Fruit fly (Drosophila melanogaster) whole organism, prepupa: ENCODE results near the gene CG8814.

ENCODE experiments used
- CG10669 ChIP-seq: fragments of 200-800 bp; sonication (Bioruptor generic); optimal IDR thresholded peaks from 3 replicates; lab custom pipeline; 2018; ENCODE audit warnings: missing biosample characterization, mild to moderate bottlenecking, missing genetic modification characterization, moderate library complexity
- CG11762 ChIP-seq: fragments of 200-800 bp; sonication (Bioruptor generic); optimal IDR thresholded peaks from 3 replicates; lab custom pipeline; 2016; ENCODE audit warnings: missing biosample characterization, missing genetic modification characterization; ENCODE audit not compliant: insufficient read depth
- CG15336 ChIP-seq: fragments of 200-800 bp; sonication (Bioruptor generic); IDR thresholded peaks from 2 replicates; pipeline ENCODE4 v1.3.6; 2022; ENCODE audit warnings: missing biosample characterization, missing genetic modification characterization
- CG1621 ChIP-seq: fragments of 200-800 bp; sonication (Bioruptor generic); optimal IDR thresholded peaks from 3 replicates; lab custom pipeline; 2018; ENCODE audit warnings: missing biosample characterization, mild to moderate bottlenecking, missing genetic modification characterization
- CG16779 ChIP-seq: fragments of 200-800 bp; sonication (Bioruptor generic); optimal IDR thresholded peaks from 3 replicates; lab custom pipeline; 2017; ENCODE audit warnings: missing biosample characterization, mild to moderate bottlenecking, missing genetic modification characterization
- CG3032 ChIP-seq: fragments of 200-800 bp; optimal IDR thresholded peaks from 2 replicates; lab custom pipeline; 2019; ENCODE audit warnings: missing biosample characterization, mild to moderate bottlenecking, missing genetic modification characterization, moderate library complexity
- CG31627 ChIP-seq: fragments of 200-800 bp; sonication (Bioruptor generic); optimal IDR thresholded peaks from 3 replicates; lab custom pipeline; 2016; ENCODE audit warnings: missing biosample characterization, missing genetic modification characterization
- CG32006 ChIP-seq: fragments of 200-800 bp; sonication (Bioruptor generic); optimal IDR thresholded peaks from 3 replicates; lab custom pipeline; 2017; ENCODE audit warnings: missing biosample characterization, mild to moderate bottlenecking, missing genetic modification characterization
- CG34406 ChIP-seq: fragments of 200-800 bp; sonication (Bioruptor generic); optimal IDR thresholded peaks from 3 replicates; lab custom pipeline; 2016; ENCODE audit warnings: missing biosample characterization, missing genetic modification characterization
- CG3919 ChIP-seq: fragments of 200-800 bp; sonication (Bioruptor generic); optimal IDR thresholded peaks from 3 replicates; lab custom pipeline; 2016; ENCODE audit warnings: missing biosample characterization, missing genetic modification characterization
- CG4318 ChIP-seq: fragments of 200-800 bp; sonication (Bioruptor generic); optimal IDR thresholded peaks from 3 replicates; lab custom pipeline; 2017; ENCODE audit warnings: missing biosample characterization, mild to moderate bottlenecking, missing genetic modification characterization
- CG6163 ChIP-seq: fragments of 200-800 bp; sonication (Bioruptor generic); IDR thresholded peaks from 3 replicates; pipeline ENCODE4 v1.3.6; 2022; ENCODE audit warnings: missing biosample characterization, missing genetic modification characterization
- CG6792 ChIP-seq: fragments of 200-800 bp; sonication (Bioruptor generic); optimal IDR thresholded peaks from 3 replicates; lab custom pipeline; 2016; ENCODE audit warnings: missing biosample characterization, missing genetic modification characterization
- CG6808 ChIP-seq: fragments of 200-800 bp; sonication (Bioruptor generic); optimal IDR thresholded peaks from 3 replicates; lab custom pipeline; 2017; ENCODE audit warnings: missing biosample characterization, missing genetic modification characterization, mild to moderate bottlenecking, moderate library complexity, missing genetic modification reagents
- CG6854 ChIP-seq: fragments of 200-800 bp; sonication (Bioruptor generic); optimal IDR thresholded peaks from 2 replicates; lab custom pipeline; 2017; ENCODE audit warnings: missing biosample characterization, mild to moderate bottlenecking, missing genetic modification characterization
- CG7368 ChIP-seq: fragments of 200-800 bp; sonication (Bioruptor generic); optimal IDR thresholded peaks from 3 replicates; lab custom pipeline; 2016; ENCODE audit warnings: missing biosample characterization, missing genetic modification characterization
- CG8119 ChIP-seq: fragments of 200-800 bp; sonication (Bioruptor generic); IDR thresholded peaks from 3 replicates; pipeline ENCODE4 v1.3.6; 2022; ENCODE audit warnings: missing biosample characterization, missing genetic modification characterization
- CG8319 ChIP-seq: fragments of 200-800 bp; sonication (Bioruptor generic); optimal IDR thresholded peaks from 3 replicates; lab custom pipeline; 2016; ENCODE audit warnings: missing biosample characterization, missing genetic modification characterization
- CG9139 ChIP-seq: fragments of 200-800 bp; sonication (Bioruptor generic); optimal IDR thresholded peaks from 3 replicates; lab custom pipeline; 2017; ENCODE audit warnings: missing biosample characterization, mild to moderate bottlenecking, missing genetic modification characterization
- Eip75B ChIP-seq: fragments of 200-800 bp; sonication (Bioruptor generic); optimal IDR thresholded peaks from 3 replicates; lab custom pipeline; 2016; ENCODE audit warnings: missing biosample characterization, missing genetic modification characterization
- Eip78C ChIP-seq: fragments of 200-800 bp; sonication (Bioruptor generic); peaks from one replicate; lab custom pipeline; 2016; ENCODE audit warnings: missing biosample characterization, missing genetic modification characterization
- Eip93F ChIP-seq: fragments of 200-800 bp; sonication (Bioruptor generic); optimal IDR thresholded peaks from 2 replicates; lab custom pipeline; 2016; ENCODE audit warnings: missing biosample characterization, mild to moderate bottlenecking, missing genetic modification characterization
- Gug ChIP-seq: fragments of 200-800 bp; sonication (Bioruptor generic); IDR thresholded peaks from 2 replicates; pipeline ENCODE4 v1.3.6; 2022; ENCODE audit warnings: missing biosample characterization, missing genetic modification characterization
- Hr38 ChIP-seq: sonication (Bioruptor generic); optimal IDR thresholded peaks from 2 replicates; lab custom pipeline; 2016; ENCODE audit warnings: missing biosample characterization, missing genetic modification characterization
- Hr39 ChIP-seq: fragments of 200-800 bp; sonication (Bioruptor generic); optimal IDR thresholded peaks from 2 replicates; lab custom pipeline; 2016; ENCODE audit warnings: missing biosample characterization, missing genetic modification characterization
- Lpt ChIP-seq: fragments of 200-800 bp; sonication (Bioruptor generic); optimal IDR thresholded peaks from 3 replicates; lab custom pipeline; 2016; ENCODE audit warnings: missing biosample characterization, missing genetic modification characterization
- OdsH ChIP-seq: fragments of 200-800 bp; sonication (Bioruptor generic); optimal IDR thresholded peaks from 3 replicates; lab custom pipeline; 2016; ENCODE audit warnings: missing biosample characterization, missing genetic modification characterization
- Sox102F ChIP-seq: fragments of 200-800 bp; sonication (Bioruptor generic); optimal IDR thresholded peaks from 2 replicates; lab custom pipeline; 2016; ENCODE audit warnings: missing biosample characterization, mild to moderate bottlenecking, missing genetic modification characterization
- cyc ChIP-seq: fragments of 200-800 bp; sonication (Bioruptor generic); optimal IDR thresholded peaks from 3 replicates; lab custom pipeline; 2016; ENCODE audit warnings: missing biosample characterization, missing genetic modification characterization
- dac ChIP-seq: fragments of 200-800 bp; sonication (Bioruptor generic); optimal IDR thresholded peaks from 2 replicates; lab custom pipeline; 2017; ENCODE audit warnings: missing biosample characterization, mild to moderate bottlenecking, missing genetic modification characterization
- dsx ChIP-seq: fragments of 200-800 bp; optimal IDR thresholded peaks from 3 replicates; lab custom pipeline; 2019; ENCODE audit warnings: missing biosample characterization, mild to moderate bottlenecking, missing genetic modification characterization, moderate library complexity; ENCODE audit not compliant: poor library complexity, severe bottlenecking
- eg ChIP-seq: fragments of 200-800 bp; sonication (Bioruptor generic); IDR thresholded peaks from 3 replicates; pipeline ENCODE4 v1.3.6; 2022; ENCODE audit warnings: missing biosample characterization, missing genetic modification characterization
- lz ChIP-seq: fragments of 200-800 bp; sonication (Bioruptor generic); optimal IDR thresholded peaks from 3 replicates; lab custom pipeline; 2016; ENCODE audit warnings: missing biosample characterization, missing genetic modification characterization
- net ChIP-seq: fragments of 200-800 bp; sonication (Bioruptor generic); optimal IDR thresholded peaks from 3 replicates; lab custom pipeline; 2016; ENCODE audit warnings: missing biosample characterization, missing genetic modification characterization
- pdm3 ChIP-seq: fragments of 200-800 bp; sonication (Bioruptor generic); optimal IDR thresholded peaks from 3 replicates; lab custom pipeline; 2016; ENCODE audit warnings: missing biosample characterization, missing genetic modification characterization
- salr ChIP-seq, 2 experiments: fragments of 200-800 bp; sonication (Bioruptor generic); optimal IDR thresholded peaks; 3 replicates each; lab custom pipeline; 2016 to 2018; ENCODE audit warnings: missing biosample characterization in 2 of 2, missing genetic modification characterization in 2 of 2, mild to moderate bottlenecking in 1 of 2
- spab ChIP-seq: fragments of 200-800 bp; sonication (Bioruptor generic); optimal IDR thresholded peaks from 2 replicates; lab custom pipeline; 2017; ENCODE audit warnings: missing biosample characterization, mild to moderate bottlenecking, missing genetic modification characterization, missing genetic modification reagents
- ss ChIP-seq, 2 experiments: fragments of 200-800 bp; sonication (Bioruptor generic); optimal IDR thresholded peaks; 2 replicates in 1 of 2; 3 replicates in 1 of 2; lab custom pipeline; 2017 to 2018; ENCODE audit warnings: mild to moderate bottlenecking in 2 of 2, missing biosample characterization in 2 of 2, missing genetic modification characterization in 2 of 2, moderate library complexity in 1 of 2
- svp ChIP-seq: fragments of 200-800 bp; sonication (Bioruptor generic); peaks from one replicate; lab custom pipeline; 2016; ENCODE audit warnings: missing biosample characterization, missing genetic modification characterization
- vri ChIP-seq: fragments of 200-800 bp; sonication (Bioruptor generic); optimal IDR thresholded peaks from 3 replicates; lab custom pipeline; 2016; ENCODE audit warnings: missing biosample characterization, mild to moderate bottlenecking, missing genetic modification characterization

The CG8814 gene

DNA sequence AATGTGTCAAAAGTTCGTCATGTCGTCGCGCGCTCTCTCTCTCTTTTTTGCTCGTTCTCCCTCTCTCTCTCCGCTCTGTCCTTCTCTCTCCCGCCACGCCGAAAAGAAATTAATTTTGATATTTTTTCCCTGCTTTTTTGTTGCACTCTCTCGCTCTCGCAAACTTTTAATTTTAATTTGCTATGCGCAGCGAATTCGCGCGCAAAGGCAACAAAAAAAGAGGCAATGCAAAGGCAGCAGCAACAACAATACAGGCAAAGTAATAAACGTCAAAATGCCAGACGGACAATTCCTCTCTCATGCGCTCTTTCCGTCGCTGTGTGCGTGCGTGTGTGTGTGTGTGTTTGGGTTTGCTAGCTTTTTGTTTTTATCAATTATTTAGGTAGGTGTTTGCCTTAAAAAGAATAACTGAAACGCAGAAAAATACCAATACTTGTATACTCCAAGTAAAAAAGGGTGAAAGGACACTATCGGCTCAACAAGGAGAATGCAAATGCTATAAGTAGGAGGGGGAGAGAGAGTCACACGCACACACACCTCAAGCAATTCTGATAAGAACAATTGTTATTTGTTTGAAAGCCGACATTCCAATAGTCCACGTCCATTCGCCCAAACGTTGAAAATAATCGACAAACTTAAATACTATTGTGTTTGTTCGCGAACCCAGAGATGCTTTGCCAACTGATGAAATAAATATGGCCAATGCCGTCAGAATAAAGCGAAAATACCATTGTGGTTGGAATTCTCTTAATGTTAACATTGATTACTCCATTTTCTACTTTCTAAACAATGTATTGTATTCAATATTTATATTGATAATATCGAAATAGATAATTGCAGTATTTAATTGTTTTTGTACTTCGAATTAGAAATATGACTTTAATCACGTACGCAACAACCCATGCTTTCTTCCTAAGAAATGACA is 12.2 kb downstream of the CG8814 start (continued):
- TF ChIP-seq Eip93F (GFP tag; lab: Kevin White, UChicago) (peak; percentile 13), CG9139 (GFP tag; lab: Kevin White, UChicago) (peak; percentile 30), pdm3 (GFP tag; lab: Kevin White, UChicago) (no peak), CG1621 (tag; lab: Kevin White, UChicago) (peak; percentile 24), dsx (peak; percentile 62), cyc (GFP tag; lab: Kevin White, UChicago) (no peak), CG6808 (GFP tag; lab: Kevin White, UChicago) (peak; percentile 65), net (GFP tag; lab: Kevin White, UChicago) (peak; percentile 17), Sox102F (GFP tag; lab: Kevin White, UChicago) (peak; percentile 41), dac (GFP tag; lab: Kevin White, UChicago) (peak; percentile 20), vri (GFP tag; lab: Kevin White, UChicago) (peak; percentile 23)

DNA sequence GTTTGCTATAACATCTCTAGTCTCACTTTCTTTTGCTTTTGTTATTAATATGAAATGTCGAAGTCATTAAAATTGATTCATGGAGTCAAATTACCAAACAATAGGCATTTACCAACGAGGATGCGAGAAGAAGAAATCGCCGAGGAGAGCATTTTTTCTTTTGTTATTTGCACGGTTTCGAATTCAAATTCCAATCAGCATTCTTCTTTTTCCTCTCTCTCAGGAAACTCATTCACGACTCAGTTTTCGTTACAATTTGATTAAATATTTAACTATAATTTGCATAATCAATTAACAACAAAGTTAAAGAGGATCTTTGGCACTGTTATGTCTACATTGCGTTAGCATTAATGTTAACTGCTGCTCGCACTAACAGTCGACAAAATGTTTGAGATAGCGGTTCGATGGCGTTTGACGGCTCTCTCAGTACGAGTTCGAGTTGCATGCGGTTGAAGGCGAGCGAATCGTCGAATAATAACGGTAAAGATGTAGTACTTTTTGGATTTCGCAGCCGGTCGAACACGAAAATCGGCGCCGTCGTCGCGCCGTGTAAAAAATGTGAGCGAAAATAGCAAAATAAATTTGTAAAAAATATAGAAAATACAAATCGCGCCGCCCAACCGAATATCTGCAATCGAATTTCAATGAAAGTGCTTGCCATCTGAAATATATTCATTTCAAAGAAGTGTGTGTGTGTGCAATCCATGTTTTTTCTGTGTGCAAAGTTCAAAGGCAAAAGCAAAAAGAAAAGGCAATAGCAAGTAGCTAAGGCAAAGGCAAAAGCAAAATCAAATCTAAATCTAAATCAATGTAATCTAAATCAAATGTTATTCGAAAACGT is 13.3 kb downstream of the CG8814 start:
- TF ChIP-seq svp (GFP tag; lab: Kevin White, UChicago) = peak; percentile 76
- TF ChIP-seq CG11762 (GFP tag; lab: Kevin White, UChicago) = no peak
- no peak for TF ChIP-seq vri (GFP tag; lab: Kevin White, UChicago)
- peak; percentile 71 for TF ChIP-seq Eip78C (GFP tag; lab: Kevin White, UChicago)
- no peak for TF ChIP-seq CG10669 (GFP tag; lab: Kevin White, UChicago)
- TF ChIP-seq CG34406 (GFP tag; lab: Kevin White, UChicago) = no peak
- no peak for TF ChIP-seq CG15336 (GFP tag; lab: Robert Waterston, UW)
- TF ChIP-seq Hr38 (GFP tag; lab: Kevin White, UChicago) = no peak
- TF ChIP-seq CG6163 = peak; percentile 21; the same call in 1 of the 3 replicates
- peak; percentile 3 for TF ChIP-seq CG32006
- TF ChIP-seq dsx = no peak
- no peak for TF ChIP-seq Sox102F (GFP tag; lab: Kevin White, UChicago)
- peak in 1 of 2 experiments; percentile 19 for TF ChIP-seq salr (GFP tag; optimal IDR thresholded peaks at IDR 0.05; lab: Kevin White, UChicago)
- no peak for TF ChIP-seq lz (GFP tag; lab: Kevin White, UChicago)
- peak in 1 of 2 experiments; percentile 13 for TF ChIP-seq ss (GFP tag; optimal IDR thresholded peaks at IDR 0.05; lab: Kevin White, UChicago)
- TF ChIP-seq CG8319 (GFP tag; lab: Kevin White, UChicago) = no peak

DNA sequence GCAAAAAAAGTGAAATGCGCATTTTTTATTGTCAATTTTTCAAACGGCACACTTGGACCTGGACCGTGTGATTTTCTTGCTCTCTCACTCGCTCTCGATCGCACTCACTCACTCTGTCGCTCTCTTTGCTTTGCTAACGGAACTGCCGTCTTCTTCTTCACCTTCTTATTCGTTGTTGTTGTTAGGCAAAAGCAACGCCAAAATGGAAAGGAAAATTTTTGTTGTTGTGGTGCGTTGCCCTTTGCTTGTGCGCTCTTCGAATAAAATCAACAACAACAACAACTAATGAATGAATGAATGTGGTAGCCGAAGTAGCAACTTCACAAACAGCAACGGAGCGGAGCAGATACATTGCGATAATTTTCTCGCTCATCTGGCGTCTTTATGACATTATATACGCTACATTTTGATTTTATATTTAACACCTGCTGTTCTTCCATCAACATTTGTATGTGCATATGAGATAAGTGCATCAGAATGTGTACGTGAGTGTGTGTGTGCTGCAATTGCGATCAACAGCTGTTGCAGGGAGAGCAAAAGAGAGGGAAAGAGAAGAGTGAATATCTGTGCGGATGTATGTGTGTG is 14.3 kb downstream of the CG8814 start:
- TF ChIP-seq CG6808 (GFP tag; lab: Kevin White, UChicago) = no peak
- TF ChIP-seq CG31627 = no peak
- TF ChIP-seq eg (GFP tag; lab: Robert Waterston, UW) = no peak
- TF ChIP-seq Sox102F (GFP tag; lab: Kevin White, UChicago) = no peak
- no peak for TF ChIP-seq CG7368 (GFP tag; lab: Kevin White, UChicago)
- no peak for TF ChIP-seq CG4318 (GFP tag; lab: Kevin White, UChicago)
- TF ChIP-seq CG6792 = no peak
- TF ChIP-seq CG34406 (GFP tag; lab: Kevin White, UChicago) = no peak
- no peak for TF ChIP-seq Hr39 (GFP tag; lab: Kevin White, UChicago)
- TF ChIP-seq CG3919 = peak; percentile 1
- no peak for TF ChIP-seq CG8319 (GFP tag; lab: Kevin White, UChicago)
- TF ChIP-seq CG9139 (GFP tag; lab: Kevin White, UChicago) = no peak
- no peak for TF ChIP-seq cyc (GFP tag; lab: Kevin White, UChicago)
- TF ChIP-seq vri (GFP tag; lab: Kevin White, UChicago) = peak; percentile 50
- TF ChIP-seq Gug (GFP tag; lab: Robert Waterston, UW) = no peak
- no peak for TF ChIP-seq Eip75B (GFP tag; lab: Kevin White, UChicago)
- peak; percentile 45 for TF ChIP-seq CG16779 (tag; lab: Kevin White, UChicago)
- no peak for TF ChIP-seq CG3032 (tag; lab: Kevin White, UChicago)
- TF ChIP-seq CG6854 (GFP tag; lab: Kevin White, UChicago) = no peak
- TF ChIP-seq CG6163 = no peak
- TF ChIP-seq ss (GFP tag; optimal IDR thresholded peaks at IDR 0.05; lab: Kevin White, UChicago) = no peak
- no peak for TF ChIP-seq CG8119 (GFP tag; lab: Robert Waterston, UW)
- peak; percentile 14 for TF ChIP-seq Lpt (GFP tag; lab: Kevin White, UChicago)
- no peak for TF ChIP-seq CG11762 (GFP tag; lab: Kevin White, UChicago)
- TF ChIP-seq svp (GFP tag; lab: Kevin White, UChicago) = peak; percentile 81
- no peak for TF ChIP-seq spab (GFP tag; lab: Kevin White, UChicago)
- TF ChIP-seq OdsH (GFP tag; lab: Kevin White, UChicago) = no peak
- TF ChIP-seq pdm3 (GFP tag; lab: Kevin White, UChicago) = no peak
- no peak for TF ChIP-seq salr (GFP tag; optimal IDR thresholded peaks at IDR 0.05; lab: Kevin White, UChicago)
